Worm (Caenorhabditis elegans) whole organism, L1 larva: ENCODE results near the gene cyy-1.

Experiments
- C04F5.9 ChIP-seq: sonication (generic microtip); optimal IDR thresholded peaks from 2 replicates; lab custom pipeline; 2016; ENCODE audit warnings: missing genetic modification characterization, missing compliant biosample characterization
- aha-1 ChIP-seq: fragments of 150-350 bp; optimal IDR thresholded peaks from 2 replicates; lab custom pipeline; 2014; ENCODE audit warnings: missing biosample characterization, missing genetic modification characterization
- alr-1 ChIP-seq: fragments of 200-800 bp; sonication (Bioruptor generic); optimal IDR thresholded peaks from 2 replicates; lab custom pipeline; 2018; ENCODE audit warnings: borderline replicate concordance, mild to moderate bottlenecking, missing genetic modification characterization, missing compliant biosample characterization
- aly-2 ChIP-seq: fragments of 150-350 bp; optimal IDR thresholded peaks from 2 replicates; lab custom pipeline; 2014; ENCODE audit warnings: missing biosample characterization, missing genetic modification characterization
- ama-1 ChIP-seq: fragments of 150-350 bp; optimal IDR thresholded peaks from 2 replicates; lab custom pipeline; 2014
- ceh-63 ChIP-seq: fragments of 200-800 bp; sonication (Bioruptor generic); optimal IDR thresholded peaks from 2 replicates; lab custom pipeline; 2018; ENCODE audit warnings: mild to moderate bottlenecking, missing genetic modification characterization, missing compliant biosample characterization
- ceh-8 ChIP-seq: fragments of 200-800 bp; sonication (Bioruptor generic); optimal IDR thresholded peaks from 2 replicates; lab custom pipeline; 2018; ENCODE audit warnings: mild to moderate bottlenecking, missing genetic modification characterization, moderate library complexity, missing compliant biosample characterization
- ceh-88 ChIP-seq: fragments of 200-800 bp; sonication (Bioruptor generic); IDR thresholded peaks from 2 replicates; pipeline ENCODE4 v1.3.6; 2022; ENCODE audit warnings: missing genetic modification characterization, missing compliant biosample characterization
- ceh-90 ChIP-seq: sonication (generic microtip); optimal IDR thresholded peaks from 2 replicates; lab custom pipeline; 2016; ENCODE audit warnings: missing genetic modification characterization, missing compliant biosample characterization
- dpl-1 ChIP-seq, 3 experiments: fragments of 150-350 bp in 2 of 3; sonication (generic microtip) in 1 of 3; optimal IDR thresholded peaks; 2 replicates each; lab custom pipeline; 2014 to 2017; ENCODE audit warnings: missing biosample characterization in 3 of 3, missing genetic modification characterization in 3 of 3, missing genetic modification reagents in 3 of 3
- efl-3 ChIP-seq: fragments of 200-800 bp; sonication (Bioruptor generic); optimal IDR thresholded peaks from 2 replicates; lab custom pipeline; 2018; ENCODE audit warnings: mild to moderate bottlenecking, missing genetic modification characterization, missing compliant biosample characterization
- egl-13 ChIP-seq: sonication (generic microtip); optimal IDR thresholded peaks from 2 replicates; lab custom pipeline; 2016; ENCODE audit warnings: missing genotype, missing genetic modification reagents, missing genetic modification characterization, missing compliant biosample characterization
- elt-2 ChIP-seq: sonication (generic microtip); optimal IDR thresholded peaks from 2 replicates; lab custom pipeline; 2016; ENCODE audit warnings: missing genetic modification characterization, mild to moderate bottlenecking, inconsistent platforms, missing compliant biosample characterization, missing genetic modification reagents
- elt-3 ChIP-seq, 6 experiments: fragments of 150-350 bp in 1 of 6; sonication (generic microtip); optimal IDR thresholded peaks; 2 replicates each; lab custom pipeline; 2017 to 2018; ENCODE audit warnings: missing biosample characterization in 6 of 6, missing genetic modification characterization in 6 of 6, inconsistent platforms in 1 of 6
- ets-5 ChIP-seq: fragments of 200-800 bp; sonication (Bioruptor generic); IDR thresholded peaks from 2 replicates; pipeline ENCODE4 v1.3.6; 2022; ENCODE audit warnings: missing genetic modification characterization, missing compliant biosample characterization
- fkh-10 ChIP-seq: sonication (generic microtip); optimal IDR thresholded peaks from 2 replicates; lab custom pipeline; 2017; ENCODE audit warnings: missing biosample characterization, missing genetic modification reagents, missing genetic modification characterization
- fkh-8 ChIP-seq: sonication (generic microtip); optimal IDR thresholded peaks from 2 replicates; lab custom pipeline; 2016; ENCODE audit warnings: mild to moderate bottlenecking, missing genetic modification characterization, missing compliant biosample characterization
- fos-1 ChIP-seq: fragments of 150-350 bp; optimal IDR thresholded peaks from 2 replicates; lab custom pipeline; 2014; ENCODE audit warnings: missing biosample characterization, missing genetic modification characterization
- grh-1 ChIP-seq: fragments of 200-800 bp; sonication (Bioruptor generic); IDR thresholded peaks from 2 replicates; pipeline ENCODE4 v1.3.6; 2022; ENCODE audit warnings: missing genetic modification reagents, missing genetic modification characterization, missing compliant biosample characterization
- hlh-17 ChIP-seq: fragments of 200-800 bp; sonication (Bioruptor generic); optimal IDR thresholded peaks from 2 replicates; lab custom pipeline; 2018; ENCODE audit warnings: missing genetic modification characterization, mild to moderate bottlenecking, missing compliant biosample characterization, moderate library complexity, borderline replicate concordance
- hlh-4 ChIP-seq: sonication (generic microtip); optimal IDR thresholded peaks from 2 replicates; lab custom pipeline; 2016; ENCODE audit warnings: mild to moderate bottlenecking, missing genetic modification characterization, missing compliant biosample characterization
- hpl-2 ChIP-seq: fragments of 150-350 bp; optimal IDR thresholded peaks from 2 replicates; lab custom pipeline; 2014; ENCODE audit warnings: missing biosample characterization, missing genetic modification reagents, missing genetic modification characterization
- isw-1 ChIP-seq: fragments of 200-800 bp; sonication (Bioruptor generic); IDR thresholded peaks from 2 replicates; pipeline ENCODE4 v1.3.6; 2022; ENCODE audit warnings: missing genetic modification characterization, missing compliant biosample characterization
- jun-1 ChIP-seq: fragments of 150-350 bp; optimal IDR thresholded peaks from 2 replicates; lab custom pipeline; 2014; ENCODE audit warnings: missing biosample characterization, missing genetic modification reagents, missing genetic modification characterization
- lin-14 ChIP-seq: fragments of 200-800 bp; sonication (Bioruptor generic); optimal IDR thresholded peaks from 2 replicates; lab custom pipeline; 2018; ENCODE audit warnings: mild to moderate bottlenecking, missing genetic modification characterization, moderate library complexity, missing compliant biosample characterization
- lin-39 ChIP-seq: fragments of 150-350 bp; optimal IDR thresholded peaks from 2 replicates; lab custom pipeline; 2014; ENCODE audit warnings: missing biosample characterization, missing genetic modification reagents, missing genetic modification characterization
- lsy-2 ChIP-seq, 2 experiments: fragments of 150-350 bp; optimal IDR thresholded peaks; 2 replicates each; lab custom pipeline; 2014; ENCODE audit warnings: missing biosample characterization in 2 of 2, missing genetic modification characterization in 2 of 2
- mab-9 ChIP-seq: fragments of 200-800 bp; sonication (Bioruptor generic); IDR thresholded peaks from 2 replicates; pipeline ENCODE4 v1.3.6; 2022; ENCODE audit warnings: missing genetic modification reagents, missing genetic modification characterization, missing compliant biosample characterization
- mef-2 ChIP-seq: fragments of 150-350 bp; optimal IDR thresholded peaks from 2 replicates; lab custom pipeline; 2014; ENCODE audit warnings: missing biosample characterization, missing genetic modification characterization
- nhr-12 ChIP-seq: sonication (generic microtip); optimal IDR thresholded peaks from 2 replicates; lab custom pipeline; 2017; ENCODE audit warnings: missing biosample characterization, missing genetic modification characterization
- nhr-19 ChIP-seq: fragments of 200-800 bp; sonication (Bioruptor generic); conservative IDR thresholded peaks from 2 replicates; pipeline ENCODE4 v1.3.6; 2022; ENCODE audit warnings: missing genetic modification characterization, missing compliant biosample characterization
- nhr-20 ChIP-seq: sonication (generic microtip); optimal IDR thresholded peaks from 2 replicates; lab custom pipeline; 2016; ENCODE audit warnings: mild to moderate bottlenecking, missing genetic modification characterization, missing compliant biosample characterization
- nhr-237 ChIP-seq: fragments of 150-350 bp; optimal IDR thresholded peaks from 2 replicates; lab custom pipeline; 2014; ENCODE audit warnings: missing biosample characterization, missing genetic modification characterization
- nhr-47 ChIP-seq: sonication (generic microtip); optimal IDR thresholded peaks from 2 replicates; lab custom pipeline; 2016; ENCODE audit warnings: mild to moderate bottlenecking, missing genetic modification characterization, moderate library complexity, missing compliant biosample characterization
- nhr-77 ChIP-seq: fragments of 150-350 bp; optimal IDR thresholded peaks from 2 replicates; lab custom pipeline; 2014; ENCODE audit warnings: missing biosample characterization, missing genetic modification characterization
- pag-3 ChIP-seq: sonication (generic microtip); optimal IDR thresholded peaks from 2 replicates; lab custom pipeline; 2017; ENCODE audit warnings: missing genetic modification characterization, mild to moderate bottlenecking, missing compliant biosample characterization, antibody characterized with exemption, borderline replicate concordance; ENCODE audit not compliant: insufficient read depth
- rnt-1 ChIP-seq: sonication (generic microtip); optimal IDR thresholded peaks from 2 replicates; lab custom pipeline; 2016; ENCODE audit warnings: mild to moderate bottlenecking, missing genetic modification characterization, moderate library complexity, missing compliant biosample characterization
- snpc-4 ChIP-seq: fragments of 150-350 bp; optimal IDR thresholded peaks from 2 replicates; lab custom pipeline; 2014; ENCODE audit warnings: missing biosample characterization, missing genetic modification characterization
- sptf-1 ChIP-seq: fragments of 150-350 bp; optimal IDR thresholded peaks from 2 replicates; lab custom pipeline; 2014; ENCODE audit warnings: missing biosample characterization, missing genetic modification characterization
- sup-37 ChIP-seq: fragments of 200-800 bp; sonication (Bioruptor generic); optimal IDR thresholded peaks from 2 replicates; lab custom pipeline; 2018; ENCODE audit warnings: mild to moderate bottlenecking, missing genetic modification characterization, missing compliant biosample characterization
- tlp-1 ChIP-seq: fragments of 150-350 bp; optimal IDR thresholded peaks from 2 replicates; lab custom pipeline; 2014; ENCODE audit warnings: missing biosample characterization, missing genetic modification characterization
- unc-30 ChIP-seq: sonication (generic microtip); optimal IDR thresholded peaks from 2 replicates; lab custom pipeline; 2017; ENCODE audit warnings: missing biosample characterization, missing genetic modification characterization
- vab-15 ChIP-seq: sonication (generic microtip); optimal IDR thresholded peaks from 2 replicates; lab custom pipeline; 2017; ENCODE audit warnings: missing genotype, mild to moderate bottlenecking, missing genetic modification characterization, missing compliant biosample characterization
- xbp-1 ChIP-seq: sonication (generic microtip); optimal IDR thresholded peaks from 2 replicates; lab custom pipeline; 2016; ENCODE audit warnings: missing genetic modification characterization, missing compliant biosample characterization
- ztf-11 ChIP-seq, 2 experiments: sonication (generic microtip); optimal IDR thresholded peaks; 2 replicates each; lab custom pipeline; 2016 to 2017; ENCODE audit warnings: missing genetic modification characterization in 2 of 2, missing biosample characterization in 1 of 2, missing compliant biosample characterization in 1 of 2
- ztf-4 ChIP-seq: fragments of 150-350 bp; optimal IDR thresholded peaks from 2 replicates; lab custom pipeline; 2014; ENCODE audit warnings: missing biosample characterization, missing genetic modification characterization

Gene cyy-1

ce11 chrIII:8392307-8392706 lies 13.4 kb upstream of the cyy-1 start (continued):
- TF ChIP-seq ets-5 = no peak
- peak; percentile 66 for TF ChIP-seq fkh-10 (GFP tag; lab: Kevin White, UChicago)
- no peak for TF ChIP-seq tlp-1 (tag; lab: Kevin White, UChicago)
- no peak for TF ChIP-seq hlh-17
- TF ChIP-seq egl-13 (tag; lab: Kevin White, UChicago) = peak; percentile 63
- TF ChIP-seq ztf-4 (tag; lab: Kevin White, UChicago) = no peak
- TF ChIP-seq C04F5.9 (tag; lab: Kevin White, UChicago) = no peak
- TF ChIP-seq jun-1 (tag; lab: Kevin White, UChicago) = no peak
- TF ChIP-seq nhr-77 (tag; lab: Kevin White, UChicago) = no peak
- TF ChIP-seq xbp-1 (tag; lab: Kevin White, UChicago) = peak; percentile 3
- TF ChIP-seq unc-30 (tag; lab: Kevin White, UChicago) = no peak
- no peak for TF ChIP-seq nhr-12 (tag; lab: Kevin White, UChicago)
- no peak for TF ChIP-seq efl-3 (GFP tag; lab: Kevin White, UChicago)
- no peak for TF ChIP-seq aha-1 (tag; lab: Kevin White, UChicago)
- TF ChIP-seq fkh-8 (tag; lab: Kevin White, UChicago) = peak; percentile 78
- TF ChIP-seq vab-15 (tag; lab: Kevin White, UChicago) = no peak
- TF ChIP-seq alr-1 (tag; lab: Kevin White, UChicago) = no peak
- TF ChIP-seq nhr-47 = peak; percentile 42
- peak in 1 of 3 experiments; percentile 43 for TF ChIP-seq dpl-1 (GFP tag; optimal IDR thresholded peaks at IDR 0.05; lab: Kevin White, UChicago)
- TF ChIP-seq nhr-19 = no peak
- TF ChIP-seq mab-9 (GFP tag; lab: Robert Waterston, UW) = no peak
- TF ChIP-seq ceh-90 = no peak
- no peak for TF ChIP-seq sptf-1 (tag; lab: Kevin White, UChicago)
- no peak for TF ChIP-seq ztf-11 (tag; optimal IDR thresholded peaks at IDR 0.05; lab: Kevin White, UChicago)
- no peak for TF ChIP-seq nhr-20
- TF ChIP-seq rnt-1 (tag; lab: Kevin White, UChicago) = no peak
- peak; percentile 36 for TF ChIP-seq ceh-8 (GFP tag; lab: Kevin White, UChicago)
- TF ChIP-seq nhr-237 (tag; lab: Kevin White, UChicago) = no peak
- peak; percentile 15 to 54 for TF ChIP-seq lsy-2 (tag; optimal IDR thresholded peaks at IDR 0.05; lab: Kevin White, UChicago)
- TF ChIP-seq lin-39 (tag; lab: Kevin White, UChicago) = no peak
- no peak for TF ChIP-seq elt-2 (tag; lab: Kevin White, UChicago)
- TF ChIP-seq elt-3 (tag; optimal IDR thresholded peaks at IDR 0.05; lab: Kevin White, UChicago) = no peak
- no peak for TF ChIP-seq fos-1
- TF ChIP-seq isw-1 (GFP tag; lab: Robert Waterston, UW) = peak; percentile 7; the same call in 1 of the 2 replicates
- TF ChIP-seq pag-3 (tag; lab: Kevin White, UChicago) = no peak
- peak; percentile 85 for TF ChIP-seq lin-14 (GFP tag; lab: Kevin White, UChicago)
- no peak for TF ChIP-seq ceh-63 (GFP tag; lab: Kevin White, UChicago)
- TF ChIP-seq hlh-4 (tag; lab: Kevin White, UChicago) = no peak
- no peak for TF ChIP-seq mef-2 (tag; lab: Kevin White, UChicago)
- TF ChIP-seq grh-1 (GFP tag; lab: Robert Waterston, UW) = no peak
- TF ChIP-seq ceh-88 (GFP tag; lab: Robert Waterston, UW) = no peak
- no peak for TF ChIP-seq snpc-4 (tag; lab: Kevin White, UChicago)
- TF ChIP-seq ama-1 (lab: Kevin White, UChicago) = no peak
- TF ChIP-seq hpl-2 (GFP tag; lab: Kevin White, UChicago) = no peak
- TF ChIP-seq sup-37 (GFP tag; lab: Kevin White, UChicago) = no peak
- TF ChIP-seq aly-2 = no peak
